Worm (Caenorhabditis elegans) whole organism, late embryonic: ENCODE data around the gene F23D12.2.

Source experiments
- ceh-30 ChIP-seq: fragments of 150-350 bp; optimal IDR thresholded peaks from 2 replicates; lab custom pipeline; 2014; ENCODE audit warnings: missing biosample characterization, missing genetic modification characterization
- ceh-9 ChIP-seq: sonication (generic microtip); optimal IDR thresholded peaks from 2 replicates; lab custom pipeline; 2016; ENCODE audit warnings: mild to moderate bottlenecking, missing genetic modification characterization, inconsistent platforms, missing compliant biosample characterization
- elt-2 ChIP-seq: sonication (generic microtip); optimal IDR thresholded peaks from 2 replicates; lab custom pipeline; 2016; ENCODE audit warnings: missing genetic modification reagents, missing genetic modification characterization, missing compliant biosample characterization
- nfya-1 ChIP-seq: sonication (generic microtip); optimal IDR thresholded peaks from 2 replicates; lab custom pipeline; 2017; ENCODE audit warnings: missing genetic modification characterization, mild to moderate bottlenecking, missing compliant biosample characterization, antibody characterized with exemption, moderate library complexity
- sox-4 ChIP-seq: sonication (generic microtip); optimal IDR thresholded peaks from 2 replicates; lab custom pipeline; 2017; ENCODE audit warnings: mild to moderate bottlenecking, missing genetic modification characterization, inconsistent platforms, missing compliant biosample characterization
- ttx-3 ChIP-seq: sonication (generic microtip); optimal IDR thresholded peaks from 2 replicates; lab custom pipeline; 2016; ENCODE audit warnings: missing genetic modification reagents, missing genetic modification characterization, missing compliant biosample characterization

- TF ChIP-seq ceh-9 (tag; lab: Kevin White, UChicago), result no peak
- TF ChIP-seq ttx-3 (tag; lab: Kevin White, UChicago), result no peak
- TF ChIP-seq elt-2, result no peak
- no peak for TF ChIP-seq ceh-30 (tag; lab: Kevin White, UChicago)
- no peak for TF ChIP-seq sox-4 (tag; lab: Kevin White, UChicago)
- TF ChIP-seq nfya-1 (tag; lab: Kevin White, UChicago), result no peak
Observed at ce11 chrX:14470687-14471086, 49.3 kb upstream of the F23D12.2 start, which contains the start of gene M163.10.
